Worm (Caenorhabditis elegans): ENCODE measurements around the gene F14H8.2.

- TF ChIP-seq unc-39 (tag; optimal IDR thresholded peaks at IDR 0.05) = no peak
- no peak for TF ChIP-seq snpc-4 (tag; optimal IDR thresholded peaks at IDR 0.05)
- TF ChIP-seq pha-4 (tag; optimal IDR thresholded peaks at IDR 0.05) = no peak
- TF ChIP-seq nhr-28 (tag; optimal IDR thresholded peaks at IDR 0.05) = no peak
- no peak for TF ChIP-seq ceh-39 (tag; optimal IDR thresholded peaks at IDR 0.05)
These were observed 3.4 kb upstream of the F14H8.2 start, which contains the start of gene F14H8.4 for ce11 chrV:15023544-15023943.
